Worm (Caenorhabditis elegans): ENCODE data around the gene cwp-2.

DNA sequence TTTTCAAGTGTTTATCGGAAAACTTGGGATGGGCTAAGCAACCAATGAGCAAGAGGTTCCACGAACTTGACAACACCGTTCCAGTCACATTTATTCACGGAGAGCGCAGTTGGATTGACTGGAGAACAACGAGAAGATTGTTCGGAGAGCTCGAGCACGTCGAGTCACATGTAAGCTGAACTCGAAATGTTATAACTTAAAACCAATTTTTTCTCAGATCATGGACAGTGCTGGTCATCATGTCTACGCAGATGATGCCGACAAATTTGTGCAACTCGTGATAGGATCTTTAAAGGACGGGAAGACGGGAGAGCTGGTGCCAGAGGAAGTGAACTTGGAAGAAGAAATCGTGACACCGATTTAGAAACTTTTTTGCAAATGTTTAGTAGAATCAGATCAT lies 4.1 kb upstream of the cwp-2 start:
- TF ChIP-seq ceh-82 (tag; optimal IDR thresholded peaks at IDR 0.05) (no peak), nhr-77 (tag; optimal IDR thresholded peaks at IDR 0.05) (no peak), blmp-1 (tag; optimal IDR thresholded peaks at IDR 0.05; ENCODE audit: insufficient read depth) (no peak), mdl-1 (tag; optimal IDR thresholded peaks at IDR 0.05) (no peak), elt-1 (tag; optimal IDR thresholded peaks at IDR 0.05) (no peak), mab-5 (tag; optimal IDR thresholded peaks at IDR 0.05) (no peak), nhr-129 (tag; optimal IDR thresholded peaks at IDR 0.05) (no peak)
